Fruit fly (Drosophila melanogaster) whole organism, embryonic: ENCODE data around the gene CG17362.

ENCODE experiments used
- Atf-2 ChIP-seq: fragments of 200-800 bp; sonication (Bioruptor generic); optimal IDR thresholded peaks from 2 replicates; lab custom pipeline; 2016; ENCODE audit warnings: missing biosample characterization, missing genetic modification characterization
- Awh ChIP-seq: fragments of 200-800 bp; sonication (Bioruptor generic); IDR thresholded peaks from 2 replicates; pipeline ENCODE4, ENCODE4 v1.3.6; 2022; ENCODE audit warnings: missing biosample characterization, missing genetic modification characterization
- Bdp1 ChIP-seq: fragments of 200-800 bp; sonication (Bioruptor generic); optimal IDR thresholded peaks from 3 replicates; lab custom pipeline; 2016; ENCODE audit warnings: missing biosample characterization, missing genetic modification characterization
- CG10431 ChIP-seq: fragments of 200-800 bp; sonication (Bioruptor generic); optimal IDR thresholded peaks from 3 replicates; lab custom pipeline; 2018; ENCODE audit warnings: missing biosample characterization, mild to moderate bottlenecking, missing genetic modification characterization
- CG10565 ChIP-seq: fragments of 200-800 bp; sonication (Bioruptor generic); optimal IDR thresholded peaks from 3 replicates; lab custom pipeline; 2016; ENCODE audit warnings: missing biosample characterization, mild to moderate bottlenecking, missing genetic modification characterization
- CG12744 ChIP-seq: fragments of 200-800 bp; sonication (Bioruptor generic); optimal IDR thresholded peaks from 2 replicates; lab custom pipeline; 2016; ENCODE audit warnings: missing biosample characterization, missing genetic modification characterization
- CG14965 ChIP-seq: fragments of 200-800 bp; sonication (Bioruptor generic); optimal IDR thresholded peaks from 2 replicates; lab custom pipeline; 2016; ENCODE audit warnings: missing biosample characterization, missing genetic modification characterization, borderline replicate concordance
- CG15073 ChIP-seq: fragments of 200-800 bp; sonication (Bioruptor generic); optimal IDR thresholded peaks from 2 replicates; lab custom pipeline; 2016; ENCODE audit warnings: missing biosample characterization, missing genetic modification characterization
- CG16813 ChIP-seq: fragments of 200-800 bp; sonication (Bioruptor generic); IDR thresholded peaks from 3 replicates; pipeline ENCODE4 v1.3.6; 2022; ENCODE audit warnings: missing biosample characterization, missing genetic modification characterization; ENCODE audit not compliant: partially characterized antibody
- CG1792 ChIP-seq: fragments of 200-800 bp; sonication (Bioruptor generic); optimal IDR thresholded peaks from 2 replicates; lab custom pipeline; 2016; ENCODE audit warnings: missing biosample characterization, missing genetic modification characterization
- CG18476 ChIP-seq: fragments of 200-800 bp; sonication (Bioruptor generic); optimal IDR thresholded peaks from 2 replicates; lab custom pipeline; 2016; ENCODE audit warnings: missing biosample characterization, mild to moderate bottlenecking, missing genetic modification characterization
- CG2678 ChIP-seq: fragments of 200-800 bp; sonication (Bioruptor generic); optimal IDR thresholded peaks from 3 replicates; lab custom pipeline; 2019; ENCODE audit warnings: missing biosample characterization, mild to moderate bottlenecking, missing genetic modification characterization, moderate library complexity
- CG31224 ChIP-seq: fragments of 200-800 bp; sonication (Bioruptor generic); IDR thresholded peaks from 2 replicates; pipeline ENCODE4 v1.3.6; 2022; ENCODE audit warnings: missing biosample characterization, missing genetic modification characterization
- CG31441 ChIP-seq: fragments of 200-800 bp; sonication (Bioruptor generic); IDR thresholded peaks from 2 replicates; pipeline ENCODE4 v1.3.6; 2022; ENCODE audit warnings: missing biosample characterization, missing genetic modification characterization
- CG7271 ChIP-seq: fragments of 200-800 bp; sonication (Bioruptor generic); optimal IDR thresholded peaks from 2 replicates; lab custom pipeline; 2018; ENCODE audit warnings: missing biosample characterization, mild to moderate bottlenecking, missing genetic modification characterization, moderate library complexity
- CG9215 ChIP-seq: fragments of 200-800 bp; sonication (Bioruptor generic); IDR thresholded peaks from 2 replicates; pipeline ENCODE4 v1.3.6; 2022; ENCODE audit warnings: missing biosample characterization, missing genetic modification characterization
- CG9727 ChIP-seq: fragments of 200-800 bp; sonication (Bioruptor generic); optimal IDR thresholded peaks from 3 replicates; lab custom pipeline; 2017; ENCODE audit warnings: missing biosample characterization, mild to moderate bottlenecking, missing genetic modification characterization
- Dbx ChIP-seq: fragments of 200-800 bp; sonication (Bioruptor generic); IDR thresholded peaks from 3 replicates; pipeline ENCODE4 v1.3.6; 2022; ENCODE audit warnings: missing biosample characterization, missing genetic modification characterization
- Dref ChIP-seq: fragments of 200-800 bp; sonication (Bioruptor generic); IDR thresholded peaks from 2 replicates; pipeline ENCODE4 v1.3.6; 2022; ENCODE audit warnings: missing biosample characterization, missing genetic modification characterization
- E2f2 ChIP-seq: fragments of 200-800 bp; sonication (Bioruptor generic); IDR thresholded peaks from 2 replicates; pipeline ENCODE4 v1.3.6; 2022; ENCODE audit warnings: missing biosample characterization, missing genetic modification characterization
- Ets65A ChIP-seq: fragments of 200-800 bp; sonication (Bioruptor generic); peaks from one replicate; lab custom pipeline; 2016; ENCODE audit warnings: missing biosample characterization, missing genetic modification characterization
- HLH54F ChIP-seq: fragments of 200-800 bp; sonication (Bioruptor generic); optimal IDR thresholded peaks from 3 replicates; lab custom pipeline; 2016; ENCODE audit warnings: missing biosample characterization, missing genetic modification characterization
- HmgD ChIP-seq: fragments of 200-800 bp; sonication (Bioruptor generic); optimal IDR thresholded peaks from 3 replicates; lab custom pipeline; 2016; ENCODE audit warnings: missing biosample characterization, missing genetic modification characterization
- HmgZ ChIP-seq: fragments of 200-800 bp; sonication (Bioruptor generic); optimal IDR thresholded peaks from 2 replicates; lab custom pipeline; 2018; ENCODE audit warnings: missing biosample characterization, mild to moderate bottlenecking, missing genetic modification characterization
- Hr39 ChIP-seq: fragments of >200 bp; optimal IDR thresholded peaks from 2 replicates; lab custom pipeline; 2017
- MBD-R2 ChIP-seq: fragments of 200-800 bp; sonication (Bioruptor generic); IDR thresholded peaks from 2 replicates; pipeline ENCODE4 v1.3.6; 2022; ENCODE audit warnings: missing biosample characterization, missing genetic modification characterization
- Optix ChIP-seq: fragments of 200-800 bp; sonication (Bioruptor generic); IDR thresholded peaks from 3 replicates; pipeline ENCODE4 v1.3.6; 2022; ENCODE audit warnings: missing biosample characterization, missing genetic modification characterization
- PHDP ChIP-seq: fragments of 200-800 bp; sonication (Bioruptor generic); optimal IDR thresholded peaks from 3 replicates; lab custom pipeline; 2018; ENCODE audit warnings: missing biosample characterization, mild to moderate bottlenecking, missing genetic modification characterization, moderate library complexity
- Pdp1 ChIP-seq, 2 experiments: fragments of 200-800 bp; sonication (Bioruptor generic); optimal IDR thresholded peaks; 3 replicates each; lab custom pipeline; 2016; ENCODE audit warnings: missing biosample characterization in 2 of 2, missing genetic modification characterization in 2 of 2, mild to moderate bottlenecking in 1 of 2, moderate library complexity in 1 of 2
- Ravus ChIP-seq: fragments of 200-800 bp; sonication (Bioruptor generic); IDR thresholded peaks from 2 replicates; pipeline ENCODE4 v1.3.6; 2022; ENCODE audit warnings: missing biosample characterization, missing genetic modification characterization
- al ChIP-seq: fragments of 200-800 bp; sonication (Bioruptor generic); IDR thresholded peaks from 2 replicates; pipeline ENCODE4 v1.3.6; 2022; ENCODE audit warnings: missing biosample characterization, missing genetic modification characterization
- ap ChIP-seq: fragments of 200-800 bp; sonication (Bioruptor generic); IDR thresholded peaks from 2 replicates; pipeline ENCODE4 v1.3.6; 2022; ENCODE audit warnings: missing biosample characterization, missing genetic modification characterization
- dan ChIP-seq: fragments of 200-800 bp; sonication (Bioruptor generic); IDR thresholded peaks from 2 replicates; pipeline ENCODE4 v1.3.6; 2022; ENCODE audit warnings: missing biosample characterization, missing genetic modification characterization
- dm ChIP-seq: fragments of 200-800 bp; sonication (Bioruptor generic); optimal IDR thresholded peaks from 3 replicates; lab custom pipeline; 2016; ENCODE audit warnings: missing biosample characterization, missing genetic modification characterization
- dpn ChIP-seq, 2 experiments: fragments of 200-800 bp; sonication (Bioruptor generic); optimal IDR thresholded peaks; 3 replicates each; lab custom pipeline; 2016; ENCODE audit warnings: missing biosample characterization in 2 of 2, missing genetic modification characterization in 2 of 2
- en ChIP-seq: fragments of 200-800 bp; sonication (Bioruptor generic); optimal IDR thresholded peaks from 2 replicates; lab custom pipeline; 2016; ENCODE audit warnings: missing biosample characterization, missing genetic modification characterization
- esg ChIP-seq: fragments of 200-800 bp; sonication (Bioruptor generic); conservative IDR thresholded peaks from 2 replicates; pipeline ENCODE4 v1.3.6; 2022; ENCODE audit warnings: missing biosample characterization, missing genetic modification characterization
- fd64A ChIP-seq: fragments of 200-800 bp; sonication (Bioruptor generic); optimal IDR thresholded peaks from 3 replicates; lab custom pipeline; 2018; ENCODE audit warnings: missing biosample characterization, mild to moderate bottlenecking, missing genetic modification characterization
- gce ChIP-seq: fragments of 200-800 bp; sonication (Bioruptor generic); IDR thresholded peaks from 3 replicates; pipeline ENCODE4 v1.3.6; 2022; ENCODE audit warnings: missing biosample characterization, missing genetic modification characterization
- gcm2 ChIP-seq: fragments of 200-800 bp; sonication (Bioruptor generic); optimal IDR thresholded peaks from 2 replicates; lab custom pipeline; 2016; ENCODE audit warnings: missing biosample characterization, missing genetic modification characterization
- hb ChIP-seq: fragments of 200-800 bp; sonication (Bioruptor generic); IDR thresholded peaks from 3 replicates; pipeline ENCODE4 v1.3.6; 2022; ENCODE audit warnings: missing biosample characterization, missing genetic modification characterization; ENCODE audit not compliant: partially characterized antibody
- insv ChIP-seq, 2 experiments: fragments of 200-800 bp; sonication (Bioruptor generic); optimal IDR thresholded peaks; 3 replicates each; lab custom pipeline; 2016 to 2018; ENCODE audit warnings: missing biosample characterization in 2 of 2, missing genetic modification characterization in 2 of 2
- inv ChIP-seq: fragments of 200-800 bp; sonication (Bioruptor generic); IDR thresholded peaks from 2 replicates; pipeline ENCODE4 v1.3.6; 2022; ENCODE audit warnings: missing biosample characterization, missing genetic modification characterization; ENCODE audit not compliant: partially characterized antibody
- pzg ChIP-seq: fragments of 200-800 bp; sonication (Bioruptor generic); optimal IDR thresholded peaks from 3 replicates; lab custom pipeline; 2018; ENCODE audit warnings: missing biosample characterization, mild to moderate bottlenecking, missing genetic modification characterization, moderate library complexity
- ro ChIP-seq: fragments of 200-800 bp; sonication (Bioruptor generic); IDR thresholded peaks from 2 replicates; pipeline ENCODE4 v1.3.6; 2022; ENCODE audit warnings: missing biosample characterization, missing genetic modification characterization
- shn ChIP-seq: fragments of 200-800 bp; sonication (Bioruptor generic); optimal IDR thresholded peaks from 3 replicates; lab custom pipeline; 2016; ENCODE audit warnings: missing biosample characterization, missing genetic modification characterization
- slou ChIP-seq: fragments of 200-800 bp; sonication (Bioruptor generic); optimal IDR thresholded peaks from 3 replicates; lab custom pipeline; 2016; ENCODE audit warnings: missing biosample characterization, missing genetic modification characterization
- sr ChIP-seq: fragments of 200-800 bp; sonication (Bioruptor generic); IDR thresholded peaks from 3 replicates; pipeline ENCODE4 v1.3.6; 2022; ENCODE audit warnings: missing biosample characterization, missing genetic modification characterization
- stc ChIP-seq: fragments of 200-800 bp; sonication (Bioruptor generic); IDR thresholded peaks from 2 replicates; pipeline ENCODE4 v1.3.6; 2022; ENCODE audit warnings: missing biosample characterization, missing genetic modification characterization
- stwl ChIP-seq: fragments of 200-800 bp; sonication (Bioruptor generic); optimal IDR thresholded peaks from 3 replicates; lab custom pipeline; 2018; ENCODE audit warnings: missing biosample characterization, mild to moderate bottlenecking, missing genetic modification characterization, moderate library complexity
- tgo ChIP-seq: fragments of 200-800 bp; sonication (Bioruptor generic); IDR thresholded peaks from 3 replicates; pipeline ENCODE4 v1.3.6; 2022; ENCODE audit warnings: missing biosample characterization, missing genetic modification characterization
- zen2 ChIP-seq: fragments of 200-800 bp; sonication (Bioruptor generic); IDR thresholded peaks from 3 replicates; pipeline ENCODE4 v1.3.6; 2022; ENCODE audit warnings: missing biosample characterization, missing genetic modification characterization; ENCODE audit not compliant: partially characterized antibody

CG17362 gene

dm6 chr3L:14004963-14005458 is 18.6 kb downstream of the CG17362 start (continued):
- TF ChIP-seq CG10431 (GFP tag; lab: Kevin White, UChicago) (peak; percentile 82), HmgZ (tag; lab: Kevin White, UChicago) (peak; percentile 95), Atf-2 (peak; percentile 95), Ets65A (peak; percentile 99), CG31441 (GFP tag; lab: Robert Waterston, UW) (peak; percentile 93), CG7271 (peak; percentile 21), esg (GFP tag; lab: Robert Waterston, UW) (peak; percentile 95), hb (GFP tag; lab: Robert Waterston, UW) (no peak), CG9215 (peak; percentile 87), gce (GFP tag; lab: Robert Waterston, UW) (peak; percentile 93), ap (GFP tag; lab: Robert Waterston, UW) (peak; percentile 95), zen2 (GFP tag; lab: Robert Waterston, UW) (no peak), en (GFP tag; lab: Kevin White, UChicago) (peak; percentile 92), Ravus (peak; percentile 83), CG9727 (GFP tag; lab: Kevin White, UChicago) (peak; percentile 95), pzg (GFP tag; lab: Kevin White, UChicago) (peak; percentile 7), inv (peak; percentile 39; the same call in 1 of the 2 replicates), fd64A (GFP tag; lab: Kevin White, UChicago) (peak; percentile 91), HmgD (GFP tag; lab: Kevin White, UChicago) (peak; percentile 87), HLH54F (GFP tag; lab: Kevin White, UChicago) (peak; percentile 96), MBD-R2 (GFP tag; lab: Robert Waterston, UW) (peak; percentile 85), CG12744 (GFP tag; lab: Kevin White, UChicago) (peak; percentile 83), CG1792 (GFP tag; lab: Kevin White, UChicago) (peak; percentile 94), Bdp1 (GFP tag; lab: Kevin White, UChicago) (peak; percentile 87), Dbx (peak; percentile 94), CG18476 (GFP tag; lab: Kevin White, UChicago) (peak; percentile 88), sr (GFP tag; lab: Robert Waterston, UW) (peak; percentile 75; the same call in 2 of the 3 replicates), Pdp1 (GFP tag; optimal IDR thresholded peaks at IDR 0.05; lab: Kevin White, UChicago) (peak; percentile 95 to 96), dan (GFP tag; lab: Robert Waterston, UW) (no peak), slou (GFP tag; lab: Kevin White, UChicago) (no peak), Optix (GFP tag; lab: Robert Waterston, UW) (peak; percentile 97), CG2678 (tag; lab: Kevin White, UChicago) (peak; percentile 97), CG16813 (GFP tag; lab: Robert Waterston, UW) (no peak), gcm2 (GFP tag; lab: Kevin White, UChicago) (peak; percentile 94), Hr39 (lab: Kevin White, UChicago) (no peak), shn (peak; percentile 94), dpn (GFP tag; optimal IDR thresholded peaks at IDR 0.05; lab: Kevin White, UChicago) (peak; percentile 97), ro (GFP tag; lab: Robert Waterston, UW) (peak; percentile 70), PHDP (tag; lab: Kevin White, UChicago) (peak; percentile 96), stwl (tag; lab: Kevin White, UChicago) (no peak), CG31224 (GFP tag; lab: Robert Waterston, UW) (peak; percentile 76), insv (GFP tag; optimal IDR thresholded peaks at IDR 0.05; lab: Kevin White, UChicago) (peak; percentile 6 to 59), tgo (peak; percentile 93), CG10565 (peak; percentile 87), stc (peak; percentile 94), CG15073 (GFP tag; lab: Kevin White, UChicago) (peak; percentile 75), Dref (GFP tag; lab: Robert Waterston, UW) (no peak), al (GFP tag; lab: Robert Waterston, UW) (peak; percentile 76; the same call in 1 of the 2 replicates), Awh (GFP tag; lab: Robert Waterston, UW) (peak; percentile 87), CG14965 (GFP tag; lab: Kevin White, UChicago) (peak; percentile 78), E2f2 (GFP tag; lab: Robert Waterston, UW) (peak; percentile 78), dm (GFP tag; lab: Kevin White, UChicago) (peak; percentile 94)
